Worm (Caenorhabditis elegans) whole organism, L4 larva: ENCODE data around the gene T14G11.1.

Experiments
- T20F7.1 ChIP-seq: fragments of 200-800 bp; sonication (Bioruptor generic); optimal IDR thresholded peaks from 2 replicates; lab custom pipeline; 2018; ENCODE audit warnings: mild to moderate bottlenecking, missing genetic modification characterization, missing compliant biosample characterization
- ama-1 ChIP-seq: fragments of 150-350 bp; optimal IDR thresholded peaks from 2 replicates; lab custom pipeline; 2014; ENCODE audit warnings: inconsistent platforms, mixed read lengths
- arid-1 ChIP-seq: fragments of 200-800 bp; sonication (Bioruptor generic); conservative IDR thresholded peaks from 2 replicates; pipeline ENCODE4 v1.3.6; 2022; ENCODE audit warnings: missing genetic modification reagents, missing genetic modification characterization, missing compliant biosample characterization
- jun-1 ChIP-seq: fragments of 150-350 bp; optimal IDR thresholded peaks from 2 replicates; lab custom pipeline; 2014; ENCODE audit warnings: missing biosample characterization, missing genetic modification reagents, missing genetic modification characterization
- lim-7 ChIP-seq: fragments of 200-800 bp; sonication (Bioruptor generic); IDR thresholded peaks from 2 replicates; pipeline ENCODE4 v1.3.6; 2022; ENCODE audit warnings: missing genetic modification characterization, missing compliant biosample characterization
- mep-1 ChIP-seq: fragments of 150-350 bp; sonication (generic microtip); optimal IDR thresholded peaks from 3 replicates; lab custom pipeline; 2014; ENCODE audit warnings: missing biosample characterization, missing genetic modification characterization
- snpc-4 ChIP-seq: fragments of 150-350 bp; optimal IDR thresholded peaks from 2 replicates; lab custom pipeline; 2014; ENCODE audit warnings: missing biosample characterization, missing genetic modification characterization
- zag-1 ChIP-seq: fragments of 150-350 bp; optimal IDR thresholded peaks from 2 replicates; lab custom pipeline; 2014; ENCODE audit warnings: missing biosample characterization, missing genetic modification characterization

DNA sequence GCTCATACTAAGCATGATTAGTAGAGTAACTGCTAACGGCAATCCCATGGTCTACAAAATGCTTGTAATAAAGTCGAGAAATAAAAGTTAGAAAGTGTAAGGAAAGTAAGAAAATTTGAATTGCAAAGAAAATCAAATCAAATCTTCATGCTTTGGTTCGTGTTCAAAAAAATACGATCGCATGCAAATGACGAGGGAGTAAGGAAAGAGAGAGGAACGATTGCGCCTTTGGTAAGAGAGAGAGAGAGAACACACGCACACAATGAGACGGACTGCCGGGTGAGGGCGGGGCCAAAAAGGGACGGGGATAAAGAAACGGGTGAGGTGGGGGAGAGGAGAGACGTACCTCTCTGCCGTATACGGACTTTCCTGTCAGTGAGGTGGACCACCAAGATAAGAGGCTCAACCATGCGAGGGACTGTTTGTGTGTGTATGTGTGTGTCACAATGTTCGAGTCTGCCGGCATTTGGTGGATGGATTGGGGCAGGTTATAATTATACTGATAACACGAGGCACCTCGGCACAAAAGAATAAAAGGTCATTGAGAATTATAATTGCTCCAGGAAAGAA lies 17.1 kb downstream of the T14G11.1 start, which contains the start of gene igcm-3:
- TF ChIP-seq snpc-4 = no peak
- no peak for TF ChIP-seq ama-1 (lab: Kevin White, UChicago)
- TF ChIP-seq arid-1 (GFP tag; lab: Robert Waterston, UW) = no peak
- TF ChIP-seq mep-1 (tag; lab: Kevin White, UChicago) = peak; percentile 4
- no peak for TF ChIP-seq zag-1 (tag; lab: Kevin White, UChicago)
- no peak for TF ChIP-seq T20F7.1 (GFP tag; lab: Kevin White, UChicago)
- no peak for TF ChIP-seq lim-7 (GFP tag; lab: Robert Waterston, UW)
- no peak for TF ChIP-seq jun-1
